Fruit fly (Drosophila melanogaster) whole organism, embryonic: ENCODE results near the gene Ugt37A2.
A peak's percentile ranks its signal among the peaks of the same experiment; 100 is the strongest.

Experiments used
- Atf-2 ChIP-seq: fragments of 200-800 bp; sonication (Bioruptor generic); optimal IDR thresholded peaks from 2 replicates; lab custom pipeline; 2016; ENCODE audit warnings: missing biosample characterization, missing genetic modification characterization
- Awh ChIP-seq: fragments of 200-800 bp; sonication (Bioruptor generic); IDR thresholded peaks from 2 replicates; pipeline ENCODE4, ENCODE4 v1.3.6; 2022; ENCODE audit warnings: missing biosample characterization, missing genetic modification characterization
- B-H2 ChIP-seq: fragments of 200-800 bp; sonication (Bioruptor generic); optimal IDR thresholded peaks from 2 replicates; lab custom pipeline; 2018; ENCODE audit warnings: missing biosample characterization, mild to moderate bottlenecking, missing genetic modification characterization
- CG10147 ChIP-seq: fragments of 200-800 bp; sonication (Bioruptor generic); optimal IDR thresholded peaks from 2 replicates; lab custom pipeline; 2019; ENCODE audit warnings: missing biosample characterization, mild to moderate bottlenecking, missing genetic modification characterization, moderate library complexity
- CG10209 ChIP-seq: fragments of 200-800 bp; sonication (Bioruptor generic); optimal IDR thresholded peaks from 3 replicates; lab custom pipeline; 2017; ENCODE audit warnings: missing biosample characterization, mild to moderate bottlenecking, missing genetic modification characterization, missing genetic modification reagents
- CG10267 ChIP-seq: fragments of 200-800 bp; sonication (Bioruptor generic); optimal IDR thresholded peaks from 2 replicates; lab custom pipeline; 2018; ENCODE audit warnings: missing biosample characterization, mild to moderate bottlenecking, missing genetic modification characterization, moderate library complexity
- CG10274 ChIP-seq: fragments of 200-800 bp; sonication (Bioruptor generic); optimal IDR thresholded peaks from 3 replicates; lab custom pipeline; 2017; ENCODE audit warnings: missing biosample characterization, mild to moderate bottlenecking, missing genetic modification characterization
- CG1233 ChIP-seq: fragments of 200-800 bp; sonication (Bioruptor generic); optimal IDR thresholded peaks from 4 replicates; lab custom pipeline; 2018; ENCODE audit warnings: missing biosample characterization, mild to moderate bottlenecking, missing genetic modification characterization
- CG13287 ChIP-seq: fragments of 200-800 bp; sonication (Bioruptor generic); IDR thresholded peaks from 2 replicates; pipeline ENCODE4 v1.3.6; 2022; ENCODE audit warnings: missing biosample characterization, missing genetic modification characterization; ENCODE audit not compliant: partially characterized antibody
- CG13894 ChIP-seq: fragments of 200-800 bp; sonication (Bioruptor generic); optimal IDR thresholded peaks from 3 replicates; lab custom pipeline; 2018; ENCODE audit warnings: missing biosample characterization, mild to moderate bottlenecking, missing genetic modification characterization, moderate library complexity
- CG16779 ChIP-seq: fragments of 200-800 bp; sonication (Bioruptor generic); IDR thresholded peaks from 2 replicates; pipeline ENCODE4 v1.3.6; 2022; ENCODE audit warnings: missing biosample characterization, missing genetic modification characterization
- CG17186 ChIP-seq: fragments of 200-800 bp; sonication (Bioruptor generic); optimal IDR thresholded peaks from 3 replicates; lab custom pipeline; 2017; ENCODE audit warnings: missing biosample characterization, missing genetic modification reagents, missing genetic modification characterization
- CG31365 ChIP-seq: fragments of 200-800 bp; sonication (Bioruptor generic); optimal IDR thresholded peaks from 2 replicates; lab custom pipeline; 2018; ENCODE audit warnings: missing biosample characterization, mild to moderate bottlenecking, missing genetic modification characterization
- CG31441 ChIP-seq: fragments of 200-800 bp; sonication (Bioruptor generic); IDR thresholded peaks from 2 replicates; pipeline ENCODE4 v1.3.6; 2022; ENCODE audit warnings: missing biosample characterization, missing genetic modification characterization
- CG42726 ChIP-seq: fragments of 200-800 bp; sonication (Bioruptor generic); IDR thresholded peaks from 2 replicates; pipeline ENCODE4 v1.3.6; 2022; ENCODE audit warnings: missing biosample characterization, missing genetic modification characterization; ENCODE audit not compliant: partially characterized antibody
- CG4328 ChIP-seq: fragments of 200-800 bp; sonication (Bioruptor generic); optimal IDR thresholded peaks from 3 replicates; lab custom pipeline; 2017; ENCODE audit warnings: missing biosample characterization, missing genetic modification reagents, missing genetic modification characterization
- CG4820 ChIP-seq: fragments of 200-800 bp; sonication (Bioruptor generic); optimal IDR thresholded peaks from 3 replicates; lab custom pipeline; 2016; ENCODE audit warnings: missing biosample characterization, missing genetic modification characterization
- CG6254 ChIP-seq: fragments of 200-800 bp; sonication (Bioruptor generic); optimal IDR thresholded peaks from 3 replicates; lab custom pipeline; 2017; ENCODE audit warnings: mild to moderate bottlenecking, missing biosample characterization, missing genetic modification reagents, missing genetic modification characterization
- CG7786 ChIP-seq: fragments of 200-800 bp; sonication (Bioruptor generic); optimal IDR thresholded peaks from 2 replicates; lab custom pipeline; 2016; ENCODE audit warnings: missing biosample characterization, missing genetic modification characterization
- CG8944 ChIP-seq: fragments of 200-800 bp; sonication (Bioruptor generic); optimal IDR thresholded peaks from 3 replicates; lab custom pipeline; 2016; ENCODE audit warnings: missing biosample characterization, missing genetic modification characterization
- Dfd ChIP-seq, 2 experiments: fragments of >200 bp; optimal IDR thresholded peaks; 2 replicates each; lab custom pipeline; 2017; ENCODE audit warnings: missing biosample characterization in 2 of 2, missing genetic modification characterization in 2 of 2
- Dip3 ChIP-seq: fragments of 200-800 bp; sonication (Bioruptor generic); optimal IDR thresholded peaks from 3 replicates; lab custom pipeline; 2016; ENCODE audit warnings: missing biosample characterization, missing genetic modification characterization
- Drgx ChIP-seq: fragments of 200-800 bp; sonication (Bioruptor generic); IDR thresholded peaks from 2 replicates; pipeline ENCODE4 v1.3.6; 2022; ENCODE audit warnings: missing biosample characterization, missing genetic modification characterization
- Hand ChIP-seq: fragments of 200-800 bp; sonication (Bioruptor generic); optimal IDR thresholded peaks from 2 replicates; lab custom pipeline; 2017; ENCODE audit warnings: mild to moderate bottlenecking, missing biosample characterization, missing genetic modification reagents, missing genetic modification characterization
- Hr78 ChIP-seq, 2 experiments: fragments of 200-800 bp in 1 of 2; fragments of >200 bp in 1 of 2; sonication (Bioruptor generic) in 1 of 2; optimal IDR thresholded peaks; 2 replicates each; lab custom pipeline; 2017 to 2019; ENCODE audit warnings: missing biosample characterization in 2 of 2, missing genetic modification characterization in 2 of 2, mild to moderate bottlenecking in 1 of 2, moderate library complexity in 1 of 2
- Lpt ChIP-seq: fragments of >200 bp; optimal IDR thresholded peaks from 2 replicates; lab custom pipeline; 2018; ENCODE audit warnings: missing biosample characterization, missing genetic modification characterization
- Meics ChIP-seq: fragments of 200-800 bp; sonication (Bioruptor generic); optimal IDR thresholded peaks from 2 replicates; lab custom pipeline; 2017; ENCODE audit warnings: missing biosample characterization, mild to moderate bottlenecking, missing genetic modification characterization
- Side ChIP-seq: fragments of 200-800 bp; sonication (Bioruptor generic); optimal IDR thresholded peaks from 2 replicates; lab custom pipeline; 2016; ENCODE audit warnings: missing biosample characterization, missing genetic modification characterization
- Six4 ChIP-seq: fragments of 200-800 bp; sonication (Bioruptor generic); optimal IDR thresholded peaks from 2 replicates; lab custom pipeline; 2016; ENCODE audit warnings: missing biosample characterization, missing genetic modification characterization
- YL-1 ChIP-seq: fragments of 200-800 bp; sonication (Bioruptor generic); optimal IDR thresholded peaks from 3 replicates; lab custom pipeline; 2017; ENCODE audit warnings: missing biosample characterization, mild to moderate bottlenecking, missing genetic modification characterization
- crol ChIP-seq: fragments of 200-800 bp; sonication (Bioruptor generic); IDR thresholded peaks from 2 replicates; pipeline ENCODE4 v1.3.6; 2022; ENCODE audit warnings: missing biosample characterization, missing genetic modification characterization
- danr ChIP-seq: fragments of 200-800 bp; sonication (Bioruptor generic); IDR thresholded peaks from 2 replicates; pipeline ENCODE4 v1.3.6; 2022; ENCODE audit warnings: missing biosample characterization, missing genetic modification characterization
- dpn ChIP-seq, 2 experiments: fragments of 200-800 bp; sonication (Bioruptor generic); optimal IDR thresholded peaks; 3 replicates each; lab custom pipeline; 2016; ENCODE audit warnings: missing biosample characterization in 2 of 2, missing genetic modification characterization in 2 of 2
- fd64A ChIP-seq: fragments of 200-800 bp; sonication (Bioruptor generic); optimal IDR thresholded peaks from 3 replicates; lab custom pipeline; 2018; ENCODE audit warnings: missing biosample characterization, mild to moderate bottlenecking, missing genetic modification characterization
- jing ChIP-seq: fragments of 200-800 bp; sonication (Bioruptor generic); optimal IDR thresholded peaks from 2 replicates; lab custom pipeline; 2018; ENCODE audit warnings: missing biosample characterization, mild to moderate bottlenecking, missing genetic modification characterization
- kah ChIP-seq: fragments of 200-800 bp; sonication (Bioruptor generic); optimal IDR thresholded peaks from 2 replicates; lab custom pipeline; 2018; ENCODE audit warnings: missing biosample characterization, mild to moderate bottlenecking, missing genetic modification characterization
- luna ChIP-seq: fragments of 200-800 bp; sonication (Bioruptor generic); optimal IDR thresholded peaks from 2 replicates; lab custom pipeline; 2016; ENCODE audit warnings: missing biosample characterization, missing genetic modification characterization
- pan ChIP-seq, 4 experiments: fragments of >200 bp in 3 of 4; fragments of 200-800 bp in 1 of 4; sonication (Bioruptor generic) in 1 of 4; optimal IDR thresholded peaks in 3 of 4; IDR thresholded peaks in 1 of 4; 2 replicates each; pipeline versions ENCODE4 v1.3.6 to Lab custom; 2017 to 2022; ENCODE audit warnings: missing biosample characterization in 2 of 4, missing genetic modification characterization in 2 of 4, mixed read lengths in 1 of 4
- scrt ChIP-seq: fragments of 200-800 bp; sonication (Bioruptor generic); optimal IDR thresholded peaks from 2 replicates; lab custom pipeline; 2018; ENCODE audit warnings: missing biosample characterization, mild to moderate bottlenecking, missing genetic modification characterization, moderate library complexity
- sd ChIP-seq: fragments of 200-800 bp; sonication (Bioruptor generic); optimal IDR thresholded peaks from 3 replicates; lab custom pipeline; 2018; ENCODE audit warnings: missing biosample characterization, mild to moderate bottlenecking, missing genetic modification characterization, moderate library complexity
- shn ChIP-seq: fragments of 200-800 bp; sonication (Bioruptor generic); optimal IDR thresholded peaks from 3 replicates; lab custom pipeline; 2016; ENCODE audit warnings: missing biosample characterization, missing genetic modification characterization
- sisA ChIP-seq: fragments of 200-800 bp; sonication (Bioruptor generic); IDR thresholded peaks from 2 replicates; pipeline ENCODE4 v1.3.6; 2022; ENCODE audit warnings: missing biosample characterization, missing genetic modification characterization
- ssp ChIP-seq: fragments of 200-800 bp; sonication (Bioruptor generic); IDR thresholded peaks from 2 replicates; pipeline ENCODE4 v1.3.6; 2022; ENCODE audit warnings: missing biosample characterization, missing genetic modification characterization
- stwl ChIP-seq: fragments of 200-800 bp; sonication (Bioruptor generic); optimal IDR thresholded peaks from 3 replicates; lab custom pipeline; 2018; ENCODE audit warnings: missing biosample characterization, mild to moderate bottlenecking, missing genetic modification characterization, moderate library complexity
- sug ChIP-seq: fragments of 200-800 bp; optimal IDR thresholded peaks from 2 replicates; lab custom pipeline; 2019; ENCODE audit warnings: missing biosample characterization, mild to moderate bottlenecking, missing genetic modification characterization, moderate library complexity
- tap ChIP-seq: fragments of 200-800 bp; optimal IDR thresholded peaks from 3 replicates; lab custom pipeline; 2019; ENCODE audit warnings: missing biosample characterization, mild to moderate bottlenecking, missing genetic modification characterization, moderate library complexity
- tx ChIP-seq: fragments of 200-800 bp; sonication (Bioruptor generic); optimal IDR thresholded peaks from 2 replicates; lab custom pipeline; 2016; ENCODE audit warnings: missing biosample characterization, missing genetic modification characterization
- wdn ChIP-seq: fragments of 200-800 bp; sonication (Bioruptor generic); IDR thresholded peaks from 2 replicates; pipeline ENCODE4 v1.3.6; 2022; ENCODE audit warnings: missing biosample characterization, missing genetic modification characterization
- wek ChIP-seq: fragments of 200-800 bp; sonication (Bioruptor generic); optimal IDR thresholded peaks from 3 replicates; lab custom pipeline; 2018; ENCODE audit warnings: missing biosample characterization, mild to moderate bottlenecking, missing genetic modification characterization, moderate library complexity
- wor ChIP-seq: fragments of 200-800 bp; sonication (Bioruptor generic); IDR thresholded peaks from 2 replicates; pipeline ENCODE4 v1.3.6; 2022; ENCODE audit warnings: missing biosample characterization, missing genetic modification characterization
- z ChIP-seq: fragments of 200-800 bp; sonication (Bioruptor generic); IDR thresholded peaks from 3 replicates; pipeline ENCODE4 v1.3.6; 2022; ENCODE audit warnings: missing biosample characterization, missing genetic modification characterization

Gene Ugt37A2

dm6 chr3R:12697571-12698039 is 41.8 kb upstream of the Ugt37A2 start (continued):
- TF ChIP-seq Dfd (GFP tag; optimal IDR thresholded peaks at IDR 0.05; lab: Kevin White, UChicago) (no peak), CG16779 (no peak), CG42726 (GFP tag; lab: Robert Waterston, UW) (no peak; the same call in 1 of the 2 replicates), CG8944 (GFP tag; lab: Kevin White, UChicago) (no peak), wdn (GFP tag; lab: Robert Waterston, UW) (no peak), Hand (GFP tag; lab: Kevin White, UChicago) (no peak), jing (GFP tag; lab: Kevin White, UChicago) (no peak), sd (tag; lab: Kevin White, UChicago) (no peak), scrt (GFP tag; lab: Kevin White, UChicago) (no peak), CG10147 (GFP tag; lab: Kevin White, UChicago) (peak; percentile 21), Lpt (GFP tag; lab: Kevin White, UChicago) (no peak), wor (GFP tag; lab: Robert Waterston, UW) (no peak), tx (GFP tag; lab: Kevin White, UChicago) (no peak), Side (GFP tag; lab: Kevin White, UChicago) (no peak), CG13894 (tag; lab: Kevin White, UChicago) (no peak), CG1233 (GFP tag; lab: Kevin White, UChicago) (no peak), Awh (GFP tag; lab: Robert Waterston, UW) (no peak), CG10267 (tag; lab: Kevin White, UChicago) (peak; percentile 59), kah (GFP tag; lab: Kevin White, UChicago) (no peak), dpn (GFP tag; optimal IDR thresholded peaks at IDR 0.05; lab: Kevin White, UChicago) (no peak), YL-1 (GFP tag; lab: Kevin White, UChicago) (peak; percentile 58), Hr78 (GFP tag; optimal IDR thresholded peaks at IDR 0.05; lab: Kevin White, UChicago) (peak in 1 of 2 experiments; percentile 25), pan (optimal IDR thresholded peaks at IDR 0.05; lab: Kevin White, UChicago) (no peak), pan (GFP tag; optimal IDR thresholded peaks at IDR 0.05 in 1 of 2, IDR thresholded peaks at IDR 0.05 in 1 of 2) (no peak), danr (GFP tag; lab: Robert Waterston, UW) (no peak), B-H2 (GFP tag; lab: Kevin White, UChicago) (no peak), Dip3 (GFP tag; lab: Kevin White, UChicago) (no peak), crol (GFP tag; lab: Robert Waterston, UW) (no peak), CG4328 (GFP tag; lab: Kevin White, UChicago) (no peak), CG4820 (GFP tag; lab: Kevin White, UChicago) (no peak), Meics (GFP tag; lab: Kevin White, UChicago) (no peak), CG17186 (peak; percentile 50), fd64A (no peak), sisA (GFP tag; lab: Robert Waterston, UW) (no peak), CG13287 (GFP tag; lab: Robert Waterston, UW) (peak; percentile 71), Six4 (no peak), Atf-2 (no peak), ssp (GFP tag; lab: Robert Waterston, UW) (no peak), CG31441 (GFP tag; lab: Robert Waterston, UW) (no peak), z (GFP tag; lab: Robert Waterston, UW) (no peak), luna (no peak), Drgx (GFP tag; lab: Robert Waterston, UW) (no peak), wek (GFP tag; lab: Kevin White, UChicago) (no peak), shn (GFP tag; lab: Kevin White, UChicago) (no peak), CG7786 (no peak), CG6254 (GFP tag; lab: Kevin White, UChicago) (no peak), CG31365 (tag; lab: Kevin White, UChicago) (no peak), CG10274 (GFP tag; lab: Kevin White, UChicago) (no peak), stwl (peak; percentile 64), tap (tag; lab: Kevin White, UChicago) (no peak), CG10209 (no peak), sug (tag; lab: Kevin White, UChicago) (no peak)
